Fruit fly (Drosophila melanogaster) whole organism, embryonic: Measurements from ENCODE around the gene CG5892.
A peak's percentile ranks its signal among the peaks of the same experiment; 100 is the strongest.

Experiments used
- Asciz ChIP-seq: fragments of 200-800 bp; sonication (Bioruptor generic); optimal IDR thresholded peaks from 2 replicates; lab custom pipeline; 2017; ENCODE audit warnings: missing biosample characterization, mild to moderate bottlenecking, missing genetic modification characterization, missing genetic modification reagents
- Awh ChIP-seq: fragments of 200-800 bp; sonication (Bioruptor generic); IDR thresholded peaks from 2 replicates; pipeline ENCODE4, ENCODE4 v1.3.6; 2022; ENCODE audit warnings: missing biosample characterization, missing genetic modification characterization
- CG10462 ChIP-seq: fragments of 200-800 bp; sonication (Bioruptor generic); optimal IDR thresholded peaks from 2 replicates; lab custom pipeline; 2016; ENCODE audit warnings: missing biosample characterization, missing genetic modification characterization
- CG10543 ChIP-seq: fragments of 200-800 bp; sonication (Bioruptor generic); optimal IDR thresholded peaks from 3 replicates; lab custom pipeline; 2017; ENCODE audit warnings: missing biosample characterization, mild to moderate bottlenecking, missing genetic modification characterization, moderate library complexity
- CG13296 ChIP-seq: fragments of 200-800 bp; sonication (Bioruptor generic); optimal IDR thresholded peaks from 3 replicates; lab custom pipeline; 2018; ENCODE audit warnings: missing biosample characterization, mild to moderate bottlenecking, missing genetic modification characterization
- CG14441 ChIP-seq: fragments of 200-800 bp; sonication (Bioruptor generic); IDR thresholded peaks from 2 replicates; pipeline ENCODE4 v1.3.6; 2022; ENCODE audit warnings: missing biosample characterization, missing genetic modification characterization
- CG15269 ChIP-seq: fragments of 200-800 bp; sonication (Bioruptor generic); optimal IDR thresholded peaks from 2 replicates; lab custom pipeline; 2018; ENCODE audit warnings: missing biosample characterization, mild to moderate bottlenecking, missing genetic modification characterization, moderate library complexity
- CG15601 ChIP-seq: fragments of 200-800 bp; sonication (Bioruptor generic); optimal IDR thresholded peaks from 3 replicates; lab custom pipeline; 2019; ENCODE audit warnings: missing biosample characterization, mild to moderate bottlenecking, missing genetic modification characterization, moderate library complexity
- CG1647 ChIP-seq: fragments of 200-800 bp; sonication (Bioruptor generic); optimal IDR thresholded peaks from 3 replicates; lab custom pipeline; 2016; ENCODE audit warnings: missing biosample characterization, missing genetic modification characterization
- CG16815 ChIP-seq: fragments of 200-800 bp; sonication (Bioruptor generic); optimal IDR thresholded peaks from 3 replicates; lab custom pipeline; 2017; ENCODE audit warnings: missing biosample characterization, mild to moderate bottlenecking, missing genetic modification characterization
- CG17385 ChIP-seq: fragments of 200-800 bp; sonication (Bioruptor generic); optimal IDR thresholded peaks from 3 replicates; lab custom pipeline; 2018; ENCODE audit warnings: missing biosample characterization, mild to moderate bottlenecking, missing genetic modification characterization
- CG18262 ChIP-seq: fragments of 200-800 bp; optimal IDR thresholded peaks from 3 replicates; lab custom pipeline; 2019; ENCODE audit warnings: missing biosample characterization, mild to moderate bottlenecking, missing genetic modification characterization, moderate library complexity
- CG2678 ChIP-seq: fragments of 200-800 bp; sonication (Bioruptor generic); optimal IDR thresholded peaks from 3 replicates; lab custom pipeline; 2019; ENCODE audit warnings: missing biosample characterization, mild to moderate bottlenecking, missing genetic modification characterization, moderate library complexity
- CG31365 ChIP-seq: fragments of 200-800 bp; sonication (Bioruptor generic); optimal IDR thresholded peaks from 2 replicates; lab custom pipeline; 2018; ENCODE audit warnings: missing biosample characterization, mild to moderate bottlenecking, missing genetic modification characterization
- CG31388 ChIP-seq: fragments of 200-800 bp; sonication (Bioruptor generic); optimal IDR thresholded peaks from 2 replicates; lab custom pipeline; 2016; ENCODE audit warnings: missing biosample characterization, missing genetic modification characterization
- CG3281 ChIP-seq: fragments of 200-800 bp; sonication (Bioruptor generic); optimal IDR thresholded peaks from 3 replicates; lab custom pipeline; 2017; ENCODE audit warnings: missing biosample characterization, mild to moderate bottlenecking, missing genetic modification characterization
- CG4730 ChIP-seq: fragments of 200-800 bp; sonication (Bioruptor generic); IDR thresholded peaks from 2 replicates; pipeline ENCODE4 v1.3.6; 2022; ENCODE audit warnings: missing biosample characterization, missing genetic modification characterization
- CG4854 ChIP-seq: fragments of 200-800 bp; sonication (Bioruptor generic); optimal IDR thresholded peaks from 2 replicates; lab custom pipeline; 2016; ENCODE audit warnings: missing biosample characterization, missing genetic modification characterization, inconsistent platforms
- CG7556 ChIP-seq: fragments of 200-800 bp; sonication (Bioruptor generic); optimal IDR thresholded peaks from 2 replicates; lab custom pipeline; 2017; ENCODE audit warnings: missing biosample characterization, mild to moderate bottlenecking, missing genetic modification characterization
- CG8359 ChIP-seq: fragments of 200-800 bp; sonication (Bioruptor generic); optimal IDR thresholded peaks from 2 replicates; lab custom pipeline; 2017; ENCODE audit warnings: missing biosample characterization, mild to moderate bottlenecking, missing genetic modification characterization, borderline replicate concordance
- CG8388 ChIP-seq: fragments of 200-800 bp; sonication (Bioruptor generic); optimal IDR thresholded peaks from 2 replicates; lab custom pipeline; 2019; ENCODE audit warnings: missing biosample characterization, mild to moderate bottlenecking, missing genetic modification characterization, moderate library complexity
- CG9727 ChIP-seq: fragments of 200-800 bp; sonication (Bioruptor generic); optimal IDR thresholded peaks from 3 replicates; lab custom pipeline; 2017; ENCODE audit warnings: missing biosample characterization, mild to moderate bottlenecking, missing genetic modification characterization
- CoRest ChIP-seq: fragments of 200-800 bp; sonication (Bioruptor generic); optimal IDR thresholded peaks from 3 replicates; lab custom pipeline; 2018; ENCODE audit warnings: missing biosample characterization, mild to moderate bottlenecking, missing genetic modification characterization, moderate library complexity
- Dref ChIP-seq: fragments of 200-800 bp; sonication (Bioruptor generic); IDR thresholded peaks from 2 replicates; pipeline ENCODE4 v1.3.6; 2022; ENCODE audit warnings: missing biosample characterization, missing genetic modification characterization
- Fer3 ChIP-seq: fragments of 200-800 bp; sonication (Bioruptor generic); optimal IDR thresholded peaks from 2 replicates; lab custom pipeline; 2018; ENCODE audit warnings: missing biosample characterization, mild to moderate bottlenecking, missing genetic modification characterization, moderate library complexity
- HLH3B ChIP-seq: fragments of 200-800 bp; sonication (Bioruptor generic); IDR thresholded peaks from 2 replicates; pipeline ENCODE4 v1.3.6; 2022; ENCODE audit warnings: missing biosample characterization, missing genetic modification characterization
- Hmx ChIP-seq: fragments of 200-800 bp; sonication (Bioruptor generic); optimal IDR thresholded peaks from 2 replicates; lab custom pipeline; 2016; ENCODE audit warnings: missing biosample characterization, missing genetic modification characterization
- Hr51 ChIP-seq, 2 experiments: fragments of 200-800 bp; sonication (Bioruptor generic); optimal IDR thresholded peaks; 2 replicates in 1 of 2; 3 replicates in 1 of 2; lab custom pipeline; 2016 to 2018; ENCODE audit warnings: missing biosample characterization in 2 of 2, missing genetic modification characterization in 2 of 2, mild to moderate bottlenecking in 1 of 2, moderate library complexity in 1 of 2
- MTF-1 ChIP-seq: fragments of 200-800 bp; sonication (Bioruptor generic); optimal IDR thresholded peaks from 2 replicates; lab custom pipeline; 2018; ENCODE audit warnings: missing biosample characterization, mild to moderate bottlenecking, missing genetic modification characterization, borderline replicate concordance
- Mes4 ChIP-seq: fragments of 200-800 bp; sonication (Bioruptor generic); optimal IDR thresholded peaks from 2 replicates; lab custom pipeline; 2016; ENCODE audit warnings: missing biosample characterization, missing genetic modification characterization
- NC2α ChIP-seq: fragments of 200-800 bp; sonication (Bioruptor generic); optimal IDR thresholded peaks from 2 replicates; lab custom pipeline; 2016; ENCODE audit warnings: missing biosample characterization, missing genetic modification characterization
- NfI ChIP-seq: fragments of 200-800 bp; sonication (Bioruptor generic); optimal IDR thresholded peaks from 3 replicates; lab custom pipeline; 2018; ENCODE audit warnings: missing biosample characterization, mild to moderate bottlenecking, missing genetic modification characterization, moderate library complexity
- Trl ChIP-seq, 3 experiments: fragments of >200 bp in 2 of 3; fragments of 200-800 bp in 1 of 3; sonication (Bioruptor generic) in 1 of 3; optimal IDR thresholded peaks; 2 replicates in 1 of 3; 3 replicates in 2 of 3; lab custom pipeline; 2016 to 2017; ENCODE audit warnings: missing biosample characterization in 1 of 3, missing genetic modification characterization in 1 of 3
- Xbp1 ChIP-seq: fragments of 200-800 bp; sonication (Bioruptor generic); optimal IDR thresholded peaks from 3 replicates; lab custom pipeline; 2016; ENCODE audit warnings: missing biosample characterization, mild to moderate bottlenecking, missing genetic modification characterization
- bcd ChIP-seq: fragments of 200-800 bp; sonication (Bioruptor generic); optimal IDR thresholded peaks from 2 replicates; lab custom pipeline; 2017; ENCODE audit warnings: missing biosample characterization, mild to moderate bottlenecking, missing genetic modification characterization
- bowl ChIP-seq: fragments of 200-800 bp; sonication (Bioruptor generic); IDR thresholded peaks from 2 replicates; pipeline ENCODE4 v1.3.6; 2022; ENCODE audit warnings: missing biosample characterization, missing genetic modification characterization
- esg ChIP-seq: fragments of 200-800 bp; sonication (Bioruptor generic); conservative IDR thresholded peaks from 2 replicates; pipeline ENCODE4 v1.3.6; 2022; ENCODE audit warnings: missing biosample characterization, missing genetic modification characterization
- exex ChIP-seq: fragments of 200-800 bp; sonication (Bioruptor generic); optimal IDR thresholded peaks from 4 replicates; lab custom pipeline; 2018; ENCODE audit warnings: missing biosample characterization, mild to moderate bottlenecking, missing genetic modification characterization, moderate library complexity
- gcm ChIP-seq: fragments of 200-800 bp; sonication (Bioruptor generic); optimal IDR thresholded peaks from 2 replicates; lab custom pipeline; 2019; ENCODE audit warnings: missing biosample characterization, mild to moderate bottlenecking, missing genetic modification characterization, moderate library complexity
- grau ChIP-seq: fragments of 200-800 bp; optimal IDR thresholded peaks from 3 replicates; lab custom pipeline; 2019; ENCODE audit warnings: missing biosample characterization, mild to moderate bottlenecking, missing genetic modification characterization, moderate library complexity
- her ChIP-seq: fragments of 200-800 bp; sonication (Bioruptor generic); optimal IDR thresholded peaks from 2 replicates; lab custom pipeline; 2016; ENCODE audit warnings: missing biosample characterization, missing genetic modification characterization
- insv ChIP-seq, 2 experiments: fragments of 200-800 bp; sonication (Bioruptor generic); optimal IDR thresholded peaks; 3 replicates each; lab custom pipeline; 2016 to 2018; ENCODE audit warnings: missing biosample characterization in 2 of 2, missing genetic modification characterization in 2 of 2
- nau ChIP-seq: fragments of 200-800 bp; sonication (Bioruptor generic); optimal IDR thresholded peaks from 3 replicates; lab custom pipeline; 2017; ENCODE audit warnings: missing biosample characterization, mild to moderate bottlenecking, missing genetic modification characterization, missing genetic modification reagents
- nmo ChIP-seq: fragments of 200-800 bp; sonication (Bioruptor generic); optimal IDR thresholded peaks from 2 replicates; lab custom pipeline; 2018; ENCODE audit warnings: missing biosample characterization, mild to moderate bottlenecking, missing genetic modification characterization, moderate library complexity
- nom ChIP-seq: fragments of 200-800 bp; sonication (Bioruptor generic); optimal IDR thresholded peaks from 2 replicates; lab custom pipeline; 2017; ENCODE audit warnings: missing biosample characterization, missing genetic modification characterization, mild to moderate bottlenecking, moderate library complexity, missing genetic modification reagents
- p53 ChIP-seq: fragments of 200-800 bp; sonication (Bioruptor generic); optimal IDR thresholded peaks from 2 replicates; lab custom pipeline; 2016; ENCODE audit warnings: missing biosample characterization, missing genetic modification characterization
- psq ChIP-seq: fragments of 200-800 bp; sonication (Bioruptor generic); optimal IDR thresholded peaks from 2 replicates; lab custom pipeline; 2017; ENCODE audit warnings: missing biosample characterization, missing genetic modification characterization
- seq ChIP-seq: fragments of 200-800 bp; sonication (Bioruptor generic); IDR thresholded peaks from 2 replicates; pipeline ENCODE4 v1.3.6; 2022; ENCODE audit warnings: missing biosample characterization, missing genetic modification characterization
- sob ChIP-seq: fragments of 200-800 bp; sonication (Bioruptor generic); IDR thresholded peaks from 2 replicates; pipeline ENCODE4 v1.3.6; 2022; ENCODE audit warnings: missing biosample characterization, missing genetic modification characterization
- tio ChIP-seq: fragments of 200-800 bp; sonication (Bioruptor generic); optimal IDR thresholded peaks from 2 replicates; lab custom pipeline; 2017; ENCODE audit warnings: missing biosample characterization, missing genetic modification characterization, inconsistent platforms

Gene CG5892

dm6 chr3R:21199953-21200368 lies 42.5 kb upstream of the CG5892 start (continued):
- TF ChIP-seq CG10543 (GFP tag; lab: Kevin White, UChicago) (no peak), CG13296 (GFP tag; lab: Kevin White, UChicago) (no peak), CG31365 (no peak), esg (GFP tag; lab: Robert Waterston, UW) (peak; percentile 19; the same call in 1 of the 2 replicates), CG8388 (GFP tag; lab: Kevin White, UChicago) (peak; percentile 25), nau (GFP tag; lab: Kevin White, UChicago) (no peak), CG4730 (GFP tag; lab: Robert Waterston, UW) (no peak), insv (GFP tag; optimal IDR thresholded peaks at IDR 0.05; lab: Kevin White, UChicago) (no peak), gcm (GFP tag; lab: Kevin White, UChicago) (no peak), nmo (GFP tag; lab: Kevin White, UChicago) (peak; percentile 54), CG1647 (no peak), seq (GFP tag; lab: Robert Waterston, UW) (peak; percentile 37; the same call in 1 of the 2 replicates), psq (GFP tag; lab: Kevin White, UChicago) (no peak), CG17385 (GFP tag; lab: Kevin White, UChicago) (peak; percentile 34), CG16815 (GFP tag; lab: Kevin White, UChicago) (peak; percentile 13), bowl (no peak), CG3281 (GFP tag; lab: Kevin White, UChicago) (no peak), exex (tag; lab: Kevin White, UChicago) (no peak), bcd (GFP tag; lab: Kevin White, UChicago) (no peak), HLH3B (GFP tag; lab: Robert Waterston, UW) (peak; percentile 6; the same call in 1 of the 2 replicates), Dref (GFP tag; lab: Robert Waterston, UW) (no peak), tio (GFP tag; lab: Kevin White, UChicago) (peak; percentile 24), sob (no peak), grau (tag; lab: Kevin White, UChicago) (peak; percentile 40), CG2678 (no peak), Asciz (no peak), CG15269 (tag; lab: Kevin White, UChicago) (no peak), Awh (GFP tag; lab: Robert Waterston, UW) (no peak; the same call in 1 of the 2 replicates), CG10462 (peak; percentile 13), CG9727 (GFP tag; lab: Kevin White, UChicago) (peak; percentile 6), CG31388 (GFP tag; lab: Kevin White, UChicago) (no peak), CG14441 (GFP tag; lab: Robert Waterston, UW) (peak; percentile 34; the same call in 1 of the 2 replicates), CG15601 (tag; lab: Kevin White, UChicago) (peak; percentile 22), nom (GFP tag; lab: Kevin White, UChicago) (no peak), CG18262 (peak; percentile 59), NC2α (GFP tag; lab: Kevin White, UChicago) (no peak), Hmx (GFP tag; lab: Kevin White, UChicago) (no peak), p53 (GFP tag; lab: Kevin White, UChicago) (no peak), Trl (optimal IDR thresholded peaks at IDR 0.05; lab: Kevin White, UChicago) (no peak), Trl (GFP tag; optimal IDR thresholded peaks at IDR 0.05; lab: Kevin White, UChicago) (peak; percentile 0), NfI (GFP tag; lab: Kevin White, UChicago) (peak; percentile 19), CoRest (tag; lab: Kevin White, UChicago) (peak; percentile 39), her (peak; percentile 30), MTF-1 (no peak), CG8359 (no peak), CG4854 (GFP tag; lab: Kevin White, UChicago) (no peak), Fer3 (tag; lab: Kevin White, UChicago) (no peak), Hr51 (GFP tag; optimal IDR thresholded peaks at IDR 0.05; lab: Kevin White, UChicago) (peak in 1 of 2 experiments; percentile 46), Xbp1 (GFP tag; lab: Kevin White, UChicago) (peak; percentile 31), CG7556 (GFP tag; lab: Kevin White, UChicago) (peak; percentile 55), Mes4 (GFP tag; lab: Kevin White, UChicago) (no peak)
